Fruit fly (Drosophila melanogaster): Measurements from ENCODE around the gene per.

The per gene

dm6 chrX:2713776-2714175 lies 28.4 kb downstream of the per start, which contains the start of the genes CG2685 and CG2694:
Gene CG2685 (minus strand): TSS chrX:2713960.
Gene CG2694 (plus strand): TSS chrX:2714079.
- TF ChIP-seq dmrt93B (GFP tag; optimal IDR thresholded peaks at IDR 0.05) (no peak), Rel (GFP tag; optimal IDR thresholded peaks at IDR 0.05) (no peak), Rel (tag; optimal IDR thresholded peaks at IDR 0.05) (no peak), dl (GFP tag; optimal IDR thresholded peaks at IDR 0.05; ENCODE audit: insufficient read depth in 1 of 2, partially characterized antibody in 2 of 2) (no peak), brk (GFP tag; optimal IDR thresholded peaks at IDR 0.05) (no peak), fru (GFP tag; optimal IDR thresholded peaks at IDR 0.05) (no peak), Hr83 (GFP tag; optimal IDR thresholded peaks at IDR 0.05; ENCODE audit: poor library complexity, severe bottlenecking) (no peak), Hr78 (GFP tag; optimal IDR thresholded peaks at IDR 0.05) (no peak), sage (GFP tag; optimal IDR thresholded peaks at IDR 0.05) (no peak), sv (GFP tag; optimal IDR thresholded peaks at IDR 0.05) (no peak), CG9705 (GFP tag; optimal IDR thresholded peaks at IDR 0.05) (no peak), rgr (GFP tag; optimal IDR thresholded peaks at IDR 0.05) (peak; percentile 9), Sp1 (GFP tag; optimal IDR thresholded peaks at IDR 0.05) (no peak), GATAd (GFP tag; optimal IDR thresholded peaks at IDR 0.05) (no peak), Myc (optimal IDR thresholded peaks at IDR 0.05) (peak; percentile 24), foxo (GFP tag; optimal IDR thresholded peaks at IDR 0.05) (peak in 1 of 2 experiments; percentile 10), CrebA (GFP tag; optimal IDR thresholded peaks at IDR 0.05; ENCODE audit: borderline replicate concordance) (no peak), HLH106 (tag; optimal IDR thresholded peaks at IDR 0.05) (no peak), Jra (GFP tag; optimal IDR thresholded peaks at IDR 0.05) (no peak)

dm6 chrX:2714730-2715129 lies 29.4 kb downstream of the per start:
- peak; percentile 96 for TF ChIP-seq Vsx2 (GFP tag; optimal IDR thresholded peaks at IDR 0.05; ENCODE audit: partially characterized antibody)
- peak; percentile 84 for TF ChIP-seq Dif (GFP tag; optimal IDR thresholded peaks at IDR 0.05; ENCODE audit: partially characterized antibody)
- no peak for TF ChIP-seq Jra (GFP tag; optimal IDR thresholded peaks at IDR 0.05)
- peak; percentile 14 for TF ChIP-seq HLH106 (tag; optimal IDR thresholded peaks at IDR 0.05)

- TF ChIP-seq usp (GFP tag; optimal IDR thresholded peaks at IDR 0.05) = no peak
- TF ChIP-seq Hr83 (GFP tag; optimal IDR thresholded peaks at IDR 0.05; ENCODE audit: poor library complexity, severe bottlenecking) = peak; percentile 42
Measured at dm6 chrX:2720122-2720521, 34.7 kb downstream of the per start, which contains the start of gene CG2701. Gene CG2701 (minus strand): TSS chrX:2720327.

dm6 chrX:2726420-2726819 lies 41.0 kb downstream of the per start, which contains the start of gene vilya:
Gene vilya (plus strand): TSS chrX:2726678.
- TF ChIP-seq Vsx2 (GFP tag; optimal IDR thresholded peaks at IDR 0.05; ENCODE audit: partially characterized antibody) (no peak), GATAd (GFP tag; optimal IDR thresholded peaks at IDR 0.05) (no peak), br (GFP tag; optimal IDR thresholded peaks at IDR 0.05) (no peak), usp (GFP tag; optimal IDR thresholded peaks at IDR 0.05) (no peak), Mio (GFP tag; optimal IDR thresholded peaks at IDR 0.05) (no peak)

- TF ChIP-seq Dfd (GFP tag; optimal IDR thresholded peaks at IDR 0.05) (no peak), fru (GFP tag; optimal IDR thresholded peaks at IDR 0.05) (no peak), psq (GFP tag; optimal IDR thresholded peaks at IDR 0.05) (no peak), Dif (GFP tag; optimal IDR thresholded peaks at IDR 0.05; ENCODE audit: partially characterized antibody) (no peak), Rel (GFP tag; optimal IDR thresholded peaks at IDR 0.05) (no peak), Rel (tag; optimal IDR thresholded peaks at IDR 0.05) (no peak), ey (GFP tag; optimal IDR thresholded peaks at IDR 0.05) (no peak), CG9705 (GFP tag; optimal IDR thresholded peaks at IDR 0.05) (no peak), h (GFP tag; optimal IDR thresholded peaks at IDR 0.05) (no peak), jim (GFP tag; optimal IDR thresholded peaks at IDR 0.05) (no peak), foxo (GFP tag; optimal IDR thresholded peaks at IDR 0.05) (no peak), Hnf4 (GFP tag; optimal IDR thresholded peaks at IDR 0.05) (no peak), lola (GFP tag; optimal IDR thresholded peaks at IDR 0.05) (no peak), dmrt93B (GFP tag; optimal IDR thresholded peaks at IDR 0.05) (no peak)
Measured at dm6 chrX:2727506-2727905, 42.1 kb downstream of the per start, which contains the start of gene dwg. Gene dwg (plus strand): TSS chrX:2727698.

Measured in whole organism, wandering third instar larva.